Fruit fly (Drosophila melanogaster) whole organism, embryonic: ENCODE data around the gene CG14630.
A peak's percentile ranks its signal among the peaks of the same experiment; 100 is the strongest.

Source experiments
- Ada2b ChIP-seq: fragments of 200-800 bp; sonication (Bioruptor generic); IDR thresholded peaks from 2 replicates; pipeline ENCODE4 v1.3.6; 2022; ENCODE audit warnings: missing biosample characterization, missing genetic modification characterization
- Bdp1 ChIP-seq: fragments of 200-800 bp; sonication (Bioruptor generic); optimal IDR thresholded peaks from 3 replicates; lab custom pipeline; 2016; ENCODE audit warnings: missing biosample characterization, missing genetic modification characterization
- CG10462 ChIP-seq: fragments of 200-800 bp; sonication (Bioruptor generic); optimal IDR thresholded peaks from 2 replicates; lab custom pipeline; 2016; ENCODE audit warnings: missing biosample characterization, missing genetic modification characterization
- CG10565 ChIP-seq: fragments of 200-800 bp; sonication (Bioruptor generic); optimal IDR thresholded peaks from 3 replicates; lab custom pipeline; 2016; ENCODE audit warnings: missing biosample characterization, mild to moderate bottlenecking, missing genetic modification characterization
- CG11247 ChIP-seq: fragments of 200-800 bp; sonication (Bioruptor generic); IDR thresholded peaks from 2 replicates; pipeline ENCODE4 v1.3.6; 2022; ENCODE audit warnings: missing biosample characterization, missing genetic modification characterization
- CG11696 ChIP-seq: fragments of 200-800 bp; sonication (Bioruptor generic); IDR thresholded peaks from 2 replicates; pipeline ENCODE4 v1.3.6; 2022; ENCODE audit warnings: missing biosample characterization, missing genetic modification characterization
- CG12744 ChIP-seq: fragments of 200-800 bp; sonication (Bioruptor generic); optimal IDR thresholded peaks from 2 replicates; lab custom pipeline; 2016; ENCODE audit warnings: missing biosample characterization, missing genetic modification characterization
- CG14667 ChIP-seq: fragments of 200-800 bp; sonication (Bioruptor generic); IDR thresholded peaks from 2 replicates; pipeline ENCODE4 v1.3.6; 2022; ENCODE audit warnings: missing biosample characterization, missing genetic modification characterization
- CG15269 ChIP-seq: fragments of 200-800 bp; sonication (Bioruptor generic); optimal IDR thresholded peaks from 2 replicates; lab custom pipeline; 2018; ENCODE audit warnings: missing biosample characterization, mild to moderate bottlenecking, missing genetic modification characterization, moderate library complexity
- CG16779 ChIP-seq: fragments of 200-800 bp; sonication (Bioruptor generic); IDR thresholded peaks from 2 replicates; pipeline ENCODE4 v1.3.6; 2022; ENCODE audit warnings: missing biosample characterization, missing genetic modification characterization
- CG31365 ChIP-seq: fragments of 200-800 bp; sonication (Bioruptor generic); optimal IDR thresholded peaks from 2 replicates; lab custom pipeline; 2018; ENCODE audit warnings: missing biosample characterization, mild to moderate bottlenecking, missing genetic modification characterization
- CG3281 ChIP-seq: fragments of 200-800 bp; sonication (Bioruptor generic); optimal IDR thresholded peaks from 3 replicates; lab custom pipeline; 2017; ENCODE audit warnings: missing biosample characterization, mild to moderate bottlenecking, missing genetic modification characterization
- CG6854 ChIP-seq: fragments of 200-800 bp; sonication (Bioruptor generic); optimal IDR thresholded peaks from 3 replicates; lab custom pipeline; 2017; ENCODE audit warnings: missing biosample characterization, mild to moderate bottlenecking, missing genetic modification characterization
- CG7786 ChIP-seq: fragments of 200-800 bp; sonication (Bioruptor generic); optimal IDR thresholded peaks from 2 replicates; lab custom pipeline; 2016; ENCODE audit warnings: missing biosample characterization, missing genetic modification characterization
- CG7839 ChIP-seq: fragments of 200-800 bp; sonication (Bioruptor generic); optimal IDR thresholded peaks from 3 replicates; lab custom pipeline; 2018; ENCODE audit warnings: missing biosample characterization, mild to moderate bottlenecking, missing genetic modification characterization, moderate library complexity
- CG8944 ChIP-seq: fragments of 200-800 bp; sonication (Bioruptor generic); optimal IDR thresholded peaks from 3 replicates; lab custom pipeline; 2016; ENCODE audit warnings: missing biosample characterization, missing genetic modification characterization
- CG9609 ChIP-seq: fragments of 200-800 bp; sonication (Bioruptor generic); optimal IDR thresholded peaks from 3 replicates; lab custom pipeline; 2016; ENCODE audit warnings: missing biosample characterization, missing genetic modification characterization
- Chrac-16 ChIP-seq: fragments of 200-800 bp; sonication (Bioruptor generic); optimal IDR thresholded peaks from 3 replicates; lab custom pipeline; 2016; ENCODE audit warnings: missing biosample characterization, missing genetic modification characterization
- CoRest ChIP-seq: fragments of 200-800 bp; sonication (Bioruptor generic); optimal IDR thresholded peaks from 3 replicates; lab custom pipeline; 2018; ENCODE audit warnings: missing biosample characterization, mild to moderate bottlenecking, missing genetic modification characterization, moderate library complexity
- Dll ChIP-seq: fragments of 200-800 bp; sonication (Bioruptor generic); IDR thresholded peaks from 4 replicates; pipeline ENCODE4 v1.3.6; 2022; ENCODE audit warnings: missing biosample characterization, missing genetic modification characterization; ENCODE audit not compliant: partially characterized antibody
- Drgx ChIP-seq: fragments of 200-800 bp; sonication (Bioruptor generic); IDR thresholded peaks from 2 replicates; pipeline ENCODE4 v1.3.6; 2022; ENCODE audit warnings: missing biosample characterization, missing genetic modification characterization
- HmgD ChIP-seq: fragments of 200-800 bp; sonication (Bioruptor generic); optimal IDR thresholded peaks from 3 replicates; lab custom pipeline; 2016; ENCODE audit warnings: missing biosample characterization, missing genetic modification characterization
- Hmr ChIP-seq: fragments of 200-800 bp; sonication (Bioruptor generic); optimal IDR thresholded peaks from 3 replicates; lab custom pipeline; 2017; ENCODE audit warnings: mild to moderate bottlenecking, missing biosample characterization, missing genetic modification reagents, missing genetic modification characterization
- Hr39 ChIP-seq: fragments of >200 bp; optimal IDR thresholded peaks from 2 replicates; lab custom pipeline; 2017
- Med ChIP-seq: fragments of 200-800 bp; sonication (Bioruptor generic); peaks from one replicate; lab custom pipeline; 2016; ENCODE audit warnings: missing biosample characterization, missing genetic modification characterization, mild to moderate bottlenecking, inconsistent platforms, moderate library complexity
- Nf-YC ChIP-seq: fragments of 200-800 bp; optimal IDR thresholded peaks from 3 replicates; lab custom pipeline; 2019; ENCODE audit warnings: missing biosample characterization, mild to moderate bottlenecking, missing genetic modification characterization, moderate library complexity
- Oaz ChIP-seq: fragments of 200-800 bp; sonication (Bioruptor generic); IDR thresholded peaks from 2 replicates; pipeline ENCODE4 v1.3.6; 2022; ENCODE audit warnings: missing biosample characterization, missing genetic modification characterization
- Oli ChIP-seq: fragments of 200-800 bp; sonication (Bioruptor generic); optimal IDR thresholded peaks from 2 replicates; lab custom pipeline; 2018; ENCODE audit warnings: missing biosample characterization, mild to moderate bottlenecking, missing genetic modification characterization, moderate library complexity
- PHDP ChIP-seq: fragments of 200-800 bp; sonication (Bioruptor generic); optimal IDR thresholded peaks from 3 replicates; lab custom pipeline; 2018; ENCODE audit warnings: missing biosample characterization, mild to moderate bottlenecking, missing genetic modification characterization, moderate library complexity
- Poxn ChIP-seq: fragments of 200-800 bp; sonication (Bioruptor generic); IDR thresholded peaks from 2 replicates; pipeline ENCODE4 v1.3.6; 2022; ENCODE audit warnings: missing biosample characterization, missing genetic modification characterization
- Sox102F ChIP-seq: fragments of 200-800 bp; sonication (Bioruptor generic); optimal IDR thresholded peaks from 2 replicates; lab custom pipeline; 2018; ENCODE audit warnings: missing biosample characterization, mild to moderate bottlenecking, missing genetic modification characterization, moderate library complexity
- Usf ChIP-seq: fragments of 200-800 bp; sonication (Bioruptor generic); optimal IDR thresholded peaks from 2 replicates; lab custom pipeline; 2017; ENCODE audit warnings: missing genotype, missing biosample characterization, missing genetic modification characterization
- chif ChIP-seq, 2 experiments: fragments of 200-800 bp; sonication (Bioruptor generic); optimal IDR thresholded peaks; 3 replicates each; lab custom pipeline; 2016; ENCODE audit warnings: missing biosample characterization in 2 of 2, missing genetic modification characterization in 2 of 2
- dpn ChIP-seq, 2 experiments: fragments of 200-800 bp; sonication (Bioruptor generic); optimal IDR thresholded peaks; 3 replicates each; lab custom pipeline; 2016; ENCODE audit warnings: missing biosample characterization in 2 of 2, missing genetic modification characterization in 2 of 2
- hkb ChIP-seq, 2 experiments: fragments of 200-800 bp in 1 of 2; fragments of >200 bp in 1 of 2; sonication (Bioruptor generic) in 1 of 2; IDR thresholded peaks in 1 of 2; optimal IDR thresholded peaks in 1 of 2; 2 replicates each; pipeline versions ENCODE4 v1.3.6 to Lab custom; 2017 to 2022; ENCODE audit warnings: missing biosample characterization in 1 of 2, missing genetic modification characterization in 1 of 2
- insv ChIP-seq, 2 experiments: fragments of 200-800 bp; sonication (Bioruptor generic); optimal IDR thresholded peaks; 3 replicates each; lab custom pipeline; 2016 to 2018; ENCODE audit warnings: missing biosample characterization in 2 of 2, missing genetic modification characterization in 2 of 2
- lab ChIP-seq: fragments of 200-800 bp; sonication (Bioruptor generic); optimal IDR thresholded peaks from 3 replicates; lab custom pipeline; 2017; ENCODE audit warnings: missing biosample characterization, missing genetic modification characterization, mild to moderate bottlenecking, moderate library complexity, missing genetic modification reagents
- lov ChIP-seq, 2 experiments: fragments of 200-800 bp in 1 of 2; fragments of >200 bp in 1 of 2; sonication (Bioruptor generic) in 1 of 2; IDR thresholded peaks in 1 of 2; optimal IDR thresholded peaks in 1 of 2; 2 replicates in 1 of 2; 3 replicates in 1 of 2; pipeline versions ENCODE4 v1.3.6 to Lab custom; 2017 to 2022; ENCODE audit warnings: missing biosample characterization in 1 of 2, missing genetic modification characterization in 1 of 2
- nom ChIP-seq: fragments of 200-800 bp; sonication (Bioruptor generic); optimal IDR thresholded peaks from 2 replicates; lab custom pipeline; 2017; ENCODE audit warnings: missing biosample characterization, missing genetic modification characterization, mild to moderate bottlenecking, moderate library complexity, missing genetic modification reagents
- oc ChIP-seq: fragments of 200-800 bp; sonication (Bioruptor generic); optimal IDR thresholded peaks from 2 replicates; lab custom pipeline; 2018; ENCODE audit warnings: missing biosample characterization, mild to moderate bottlenecking, missing genetic modification characterization, moderate library complexity
- scrt ChIP-seq: fragments of 200-800 bp; sonication (Bioruptor generic); optimal IDR thresholded peaks from 2 replicates; lab custom pipeline; 2018; ENCODE audit warnings: missing biosample characterization, mild to moderate bottlenecking, missing genetic modification characterization, moderate library complexity
- sens ChIP-seq: fragments of 200-800 bp; sonication (Bioruptor generic); peaks from one replicate; lab custom pipeline; 2016; ENCODE audit warnings: missing biosample characterization, missing genetic modification characterization
- sna ChIP-seq: fragments of 200-800 bp; sonication (Bioruptor generic); IDR thresholded peaks from 2 replicates; pipeline ENCODE4 v1.3.6; 2022; ENCODE audit warnings: missing biosample characterization, missing genetic modification characterization; ENCODE audit not compliant: partially characterized antibody
- so ChIP-seq: fragments of 200-800 bp; sonication (Bioruptor generic); IDR thresholded peaks from 3 replicates; pipeline ENCODE4 v1.3.6; 2022; ENCODE audit warnings: missing biosample characterization, missing genetic modification characterization
- sqz ChIP-seq: fragments of 200-800 bp; sonication (Bioruptor generic); optimal IDR thresholded peaks from 3 replicates; lab custom pipeline; 2018; ENCODE audit warnings: missing biosample characterization, mild to moderate bottlenecking, missing genetic modification characterization
- stwl ChIP-seq: fragments of 200-800 bp; sonication (Bioruptor generic); optimal IDR thresholded peaks from 3 replicates; lab custom pipeline; 2018; ENCODE audit warnings: missing biosample characterization, mild to moderate bottlenecking, missing genetic modification characterization, moderate library complexity
- sug ChIP-seq: fragments of 200-800 bp; optimal IDR thresholded peaks from 2 replicates; lab custom pipeline; 2019; ENCODE audit warnings: missing biosample characterization, mild to moderate bottlenecking, missing genetic modification characterization, moderate library complexity
- tna ChIP-seq: fragments of 200-800 bp; sonication (Bioruptor generic); IDR thresholded peaks from 2 replicates; pipeline ENCODE4 v1.3.6; 2022; ENCODE audit warnings: missing biosample characterization, missing genetic modification characterization; ENCODE audit not compliant: partially characterized antibody
- wdn ChIP-seq: fragments of 200-800 bp; sonication (Bioruptor generic); IDR thresholded peaks from 2 replicates; pipeline ENCODE4 v1.3.6; 2022; ENCODE audit warnings: missing biosample characterization, missing genetic modification characterization

Gene CG14630

DNA sequence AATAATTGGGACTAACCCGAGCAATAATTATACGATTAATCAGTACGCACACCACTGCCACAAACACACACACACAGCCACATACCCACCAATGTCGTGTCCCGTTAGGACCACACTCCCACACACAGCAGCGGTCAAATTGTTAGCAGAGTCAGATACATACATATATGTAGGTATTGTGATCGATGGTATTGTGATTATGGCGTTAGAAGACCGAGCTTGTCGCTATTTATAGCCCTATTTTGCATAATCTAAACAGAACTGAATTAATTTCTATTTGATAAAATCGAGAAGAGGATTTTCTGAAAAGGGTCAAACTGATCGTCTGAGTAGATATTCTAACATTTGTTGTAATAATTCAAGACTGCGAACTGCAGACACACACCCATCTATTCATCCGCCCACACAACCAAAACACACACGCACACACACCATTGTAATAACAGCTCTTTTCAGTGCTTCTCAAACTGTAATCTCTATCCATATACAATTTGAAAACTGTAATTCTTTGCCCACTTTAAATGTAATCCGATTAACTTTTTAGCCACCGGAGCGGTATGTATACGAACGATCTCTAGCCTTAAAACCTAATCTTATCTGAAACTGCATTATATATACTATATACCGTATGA lies 10.2 kb downstream of the CG14630 start (continued):
- TF ChIP-seq Oli (no peak), CG8944 (GFP tag; lab: Kevin White, UChicago) (no peak), CG11696 (GFP tag; lab: Robert Waterston, UW) (peak; percentile 84), sug (tag; lab: Kevin White, UChicago) (no peak), Sox102F (peak; percentile 17), nom (GFP tag; lab: Kevin White, UChicago) (no peak), dpn (GFP tag; optimal IDR thresholded peaks at IDR 0.05; lab: Kevin White, UChicago) (no peak), Poxn (GFP tag; lab: Robert Waterston, UW) (no peak), CG14667 (GFP tag; lab: Robert Waterston, UW) (no peak), CG10462 (GFP tag; lab: Kevin White, UChicago) (no peak), sqz (GFP tag; lab: Kevin White, UChicago) (no peak), Hr39 (lab: Kevin White, UChicago) (no peak), CG10565 (GFP tag; lab: Kevin White, UChicago) (no peak), CG15269 (tag; lab: Kevin White, UChicago) (peak; percentile 7), insv (GFP tag; optimal IDR thresholded peaks at IDR 0.05; lab: Kevin White, UChicago) (no peak), so (GFP tag; lab: Robert Waterston, UW) (no peak), CG3281 (GFP tag; lab: Kevin White, UChicago) (peak; percentile 15), CoRest (tag; lab: Kevin White, UChicago) (peak; percentile 13), CG12744 (GFP tag; lab: Kevin White, UChicago) (no peak), Drgx (GFP tag; lab: Robert Waterston, UW) (peak; percentile 47; the same call in 1 of the 2 replicates), sens (GFP tag; lab: Kevin White, UChicago) (peak; percentile 86), Hmr (GFP tag; lab: Kevin White, UChicago) (peak; percentile 36), Chrac-16 (GFP tag; lab: Kevin White, UChicago) (no peak), CG6854 (GFP tag; lab: Kevin White, UChicago) (peak; percentile 14), wdn (GFP tag; lab: Robert Waterston, UW) (no peak), CG7839 (tag; lab: Kevin White, UChicago) (peak; percentile 14), Med (GFP tag; lab: Kevin White, UChicago) (peak; percentile 83), HmgD (GFP tag; lab: Kevin White, UChicago) (no peak), Dll (GFP tag; lab: Robert Waterston, UW) (0 out of 4 replicates have a peak, but pooled peaks have one; percentile 2), CG9609 (GFP tag; lab: Kevin White, UChicago) (no peak), CG16779 (GFP tag; lab: Robert Waterston, UW) (no peak), tna (no peak), hkb (optimal IDR thresholded peaks at IDR 0.05; lab: Kevin White, UChicago) (no peak), hkb (GFP tag; IDR thresholded peaks at IDR 0.05; lab: Robert Waterston, UW) (0 out of 2 replicates have a peak, but pooled peaks have one; percentile 22), Ada2b (GFP tag; lab: Robert Waterston, UW) (no peak), lov (optimal IDR thresholded peaks at IDR 0.05; lab: Kevin White, UChicago) (no peak), lov (GFP tag; IDR thresholded peaks at IDR 0.05; lab: Robert Waterston, UW) (no peak), lab (GFP tag; lab: Kevin White, UChicago) (peak; percentile 24), scrt (no peak), Oaz (GFP tag; lab: Robert Waterston, UW) (no peak), Usf (GFP tag; lab: Kevin White, UChicago) (no peak), sna (GFP tag; lab: Robert Waterston, UW) (no peak), CG7786 (GFP tag; lab: Kevin White, UChicago) (no peak), CG31365 (tag; lab: Kevin White, UChicago) (no peak), CG11247 (GFP tag; lab: Robert Waterston, UW) (no peak), Nf-YC (no peak), Bdp1 (GFP tag; lab: Kevin White, UChicago) (no peak), stwl (tag; lab: Kevin White, UChicago) (no peak), chif (GFP tag; optimal IDR thresholded peaks at IDR 0.05; lab: Kevin White, UChicago) (no peak), PHDP (tag; lab: Kevin White, UChicago) (no peak), oc (tag; lab: Kevin White, UChicago) (peak; percentile 62)
